Worm (Caenorhabditis elegans) whole organism, L2 larva: Measurements from ENCODE around the gene T01E8.1.

Experiments used
- alr-1 ChIP-seq: fragments of 150-350 bp; optimal IDR thresholded peaks from 2 replicates; lab custom pipeline; 2014; ENCODE audit warnings: missing biosample characterization, missing genetic modification characterization
- mab-5 ChIP-seq: fragments of 150-350 bp; optimal IDR thresholded peaks from 2 replicates; lab custom pipeline; 2014; ENCODE audit warnings: missing biosample characterization, missing genetic modification characterization

DNA sequence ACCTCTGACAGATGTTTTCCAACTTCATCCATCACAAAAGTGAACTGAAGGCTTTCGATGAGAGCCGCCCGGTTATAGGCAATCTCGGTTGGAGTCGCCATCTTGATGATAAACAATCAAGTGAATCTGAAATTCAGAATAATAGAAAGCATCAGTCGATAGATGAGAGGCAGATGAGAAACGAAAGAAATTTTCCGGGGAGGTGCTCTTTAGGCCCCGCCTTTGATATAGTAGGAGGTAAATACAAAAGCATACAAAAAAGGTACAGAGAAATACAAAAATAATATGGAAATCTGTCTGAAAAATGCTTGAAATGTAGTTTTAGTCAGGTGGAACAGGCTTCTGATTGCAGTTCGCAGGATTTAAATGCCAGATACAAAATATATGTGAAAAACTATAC is 23.9 kb upstream of the T01E8.1 start, which contains the start of gene srd-1:
- no peak for TF ChIP-seq mab-5
- TF ChIP-seq alr-1 (tag; lab: Kevin White, UChicago) = no peak
